Worm (Caenorhabditis elegans) whole organism, young adult: ENCODE data around the gene unc-5.

Source experiments
- C06A6.2 ChIP-seq: fragments of 200-800 bp; sonication (Bioruptor generic); conservative IDR thresholded peaks from 2 replicates; pipeline ENCODE4 v1.3.6; 2022; ENCODE audit warnings: missing genetic modification characterization, missing compliant biosample characterization
- D2030.7 ChIP-seq: fragments of 200-800 bp; sonication (Bioruptor generic); IDR thresholded peaks from 2 replicates; pipeline ENCODE4 v1.3.6; 2022; ENCODE audit warnings: missing genetic modification reagents, missing genetic modification characterization, missing compliant biosample characterization
- F22D6.2 ChIP-seq: sonication (generic microtip); optimal IDR thresholded peaks from 2 replicates; lab custom pipeline; 2016; ENCODE audit warnings: mild to moderate bottlenecking, missing genetic modification characterization, missing compliant biosample characterization
- F23B12.7 ChIP-seq: sonication (generic microtip); optimal IDR thresholded peaks from 2 replicates; lab custom pipeline; 2017; ENCODE audit warnings: missing genetic modification characterization, mild to moderate bottlenecking, missing compliant biosample characterization, antibody characterized with exemption, moderate library complexity; ENCODE audit not compliant: insufficient read depth
- T07F8.4 ChIP-seq: sonication (generic microtip); optimal IDR thresholded peaks from 2 replicates; lab custom pipeline; 2016; ENCODE audit warnings: mild to moderate bottlenecking, missing genetic modification characterization, moderate library complexity, missing compliant biosample characterization
- Y53G8AR.9 ChIP-seq: fragments of 200-800 bp; sonication (Bioruptor generic); conservative IDR thresholded peaks from 2 replicates; pipeline ENCODE4 v1.3.6; 2022; ENCODE audit warnings: missing genetic modification reagents, missing genetic modification characterization, missing compliant biosample characterization
- Y67H2A.10 ChIP-seq: fragments of 200-800 bp; sonication (Bioruptor generic); conservative IDR thresholded peaks from 2 replicates; pipeline ENCODE4 v1.3.6; 2022; ENCODE audit warnings: missing genetic modification reagents, missing genetic modification characterization, missing compliant biosample characterization
- Y95B8A.8 ChIP-seq: fragments of 200-800 bp; sonication (Bioruptor generic); IDR thresholded peaks from 2 replicates; pipeline ENCODE4 v1.3.6; 2022; ENCODE audit warnings: missing genetic modification reagents, missing genetic modification characterization, missing compliant biosample characterization
- ZK185.1 ChIP-seq: sonication (generic microtip); optimal IDR thresholded peaks from 2 replicates; lab custom pipeline; 2016; ENCODE audit warnings: mild to moderate bottlenecking, missing genetic modification characterization, missing compliant biosample characterization; ENCODE audit not compliant: poor library complexity, severe bottlenecking
- akir-1 ChIP-seq: fragments of 200-800 bp; sonication (Bioruptor generic); optimal IDR thresholded peaks from 2 replicates; lab custom pipeline; 2018; ENCODE audit warnings: mild to moderate bottlenecking, missing genetic modification characterization, moderate library complexity, missing compliant biosample characterization
- ama-1 ChIP-seq, 3 experiments: fragments of 150-350 bp in 1 of 3; sonication (generic microtip) in 2 of 3; optimal IDR thresholded peaks; 2 replicates each; lab custom pipeline; 2014 to 2018; ENCODE audit warnings: missing biosample characterization in 2 of 3, missing genetic modification characterization in 2 of 3, missing genetic modification reagents in 2 of 3
- aptf-2 ChIP-seq: fragments of 200-800 bp; sonication (Bioruptor generic); conservative IDR thresholded peaks from 2 replicates; pipeline ENCODE4 v1.3.6; 2022; ENCODE audit warnings: missing genetic modification reagents, missing genetic modification characterization, missing compliant biosample characterization
- aptf-3 ChIP-seq: fragments of 200-800 bp; sonication (Bioruptor generic); IDR thresholded peaks from 2 replicates; pipeline ENCODE4 v1.3.6; 2022; ENCODE audit warnings: missing genetic modification characterization, missing compliant biosample characterization
- atf-7 ChIP-seq: sonication (generic microtip); optimal IDR thresholded peaks from 2 replicates; lab custom pipeline; 2017; ENCODE audit warnings: mild to moderate bottlenecking, missing genetic modification characterization, missing compliant biosample characterization
- attf-5 ChIP-seq: fragments of 200-800 bp; sonication (Bioruptor generic); optimal IDR thresholded peaks from 2 replicates; lab custom pipeline; 2018; ENCODE audit warnings: mild to moderate bottlenecking, missing genetic modification characterization, missing compliant biosample characterization
- attf-6 ChIP-seq: fragments of 200-800 bp; sonication (Bioruptor generic); IDR thresholded peaks from 2 replicates; pipeline ENCODE4 v1.3.6; 2022; ENCODE audit warnings: missing genetic modification reagents, missing genetic modification characterization, missing compliant biosample characterization
- ccch-3 ChIP-seq: fragments of 200-800 bp; sonication (Bioruptor generic); optimal IDR thresholded peaks from 2 replicates; lab custom pipeline; 2018; ENCODE audit warnings: mild to moderate bottlenecking, missing genetic modification characterization, missing compliant biosample characterization
- ceh-40 ChIP-seq: fragments of 200-800 bp; sonication (Bioruptor generic); IDR thresholded peaks from 2 replicates; pipeline ENCODE4 v1.3.6; 2022; ENCODE audit warnings: missing genetic modification characterization, missing compliant biosample characterization
- ceh-58 ChIP-seq: fragments of 200-800 bp; sonication (Bioruptor generic); IDR thresholded peaks from 2 replicates; pipeline ENCODE4 v1.3.6; 2022; ENCODE audit warnings: missing genetic modification characterization, missing compliant biosample characterization
- efl-1 ChIP-seq: fragments of 150-350 bp; optimal IDR thresholded peaks from 2 replicates; lab custom pipeline; 2014; ENCODE audit warnings: missing biosample characterization, missing genetic modification reagents, missing genetic modification characterization
- egl-18 ChIP-seq: fragments of 200-800 bp; sonication (Bioruptor generic); IDR thresholded peaks from 2 replicates; pipeline ENCODE4 v1.3.6; 2022; ENCODE audit warnings: missing genetic modification reagents, missing genetic modification characterization, missing compliant biosample characterization
- ekl-4 ChIP-seq: fragments of 200-800 bp; sonication (Bioruptor generic); IDR thresholded peaks from 2 replicates; pipeline ENCODE4 v1.3.6; 2022; ENCODE audit warnings: missing genetic modification reagents, missing genetic modification characterization, missing compliant biosample characterization
- fkh-3 ChIP-seq: sonication (generic microtip); optimal IDR thresholded peaks from 2 replicates; lab custom pipeline; 2016; ENCODE audit warnings: mild to moderate bottlenecking, missing genetic modification characterization, missing compliant biosample characterization
- him-1 ChIP-seq: sonication (generic microtip); optimal IDR thresholded peaks from 2 replicates; lab custom pipeline; 2016; ENCODE audit warnings: missing genotype, missing genetic modification reagents, missing genetic modification characterization, missing compliant biosample characterization
- hlh-26 ChIP-seq: fragments of 200-800 bp; sonication (Bioruptor generic); conservative IDR thresholded peaks from 2 replicates; pipeline ENCODE4 v1.3.6; 2022; ENCODE audit warnings: missing genetic modification reagents, missing genetic modification characterization, missing compliant biosample characterization
- hrde-1 ChIP-seq: sonication (generic microtip); optimal IDR thresholded peaks from 2 replicates; lab custom pipeline; 2016; ENCODE audit warnings: missing genetic modification characterization, mild to moderate bottlenecking, missing compliant biosample characterization, moderate library complexity, missing genotype, missing genetic modification reagents, borderline replicate concordance
- lin-26 ChIP-seq: fragments of 200-800 bp; sonication (Bioruptor generic); IDR thresholded peaks from 2 replicates; pipeline ENCODE4 v1.3.6; 2022; ENCODE audit warnings: missing genetic modification reagents, missing genetic modification characterization, missing compliant biosample characterization
- lin-35 ChIP-seq, 3 experiments: fragments of 150-350 bp in 2 of 3; sonication (generic microtip) in 1 of 3; optimal IDR thresholded peaks; 2 replicates each; lab custom pipeline; 2014 to 2018; ENCODE audit warnings: missing biosample characterization in 3 of 3, missing genetic modification characterization in 3 of 3, missing genetic modification reagents in 3 of 3
- lin-54 ChIP-seq: fragments of 200-800 bp; sonication (Bioruptor generic); optimal IDR thresholded peaks from 2 replicates; lab custom pipeline; 2018; ENCODE audit warnings: mild to moderate bottlenecking, missing genetic modification characterization, missing compliant biosample characterization
- madf-10 ChIP-seq: sonication (generic microtip); optimal IDR thresholded peaks from 2 replicates; lab custom pipeline; 2016; ENCODE audit warnings: mild to moderate bottlenecking, missing genetic modification characterization, missing compliant biosample characterization
- madf-3 ChIP-seq: fragments of 200-800 bp; sonication (Bioruptor generic); IDR thresholded peaks from 2 replicates; pipeline ENCODE4 v1.3.6; 2022; ENCODE audit warnings: missing genetic modification reagents, missing genetic modification characterization, missing compliant biosample characterization
- madf-6 ChIP-seq: fragments of 200-800 bp; sonication (Bioruptor generic); IDR thresholded peaks from 2 replicates; pipeline ENCODE4 v1.3.6; 2022; ENCODE audit warnings: missing genetic modification reagents, missing genetic modification characterization, missing compliant biosample characterization
- madf-8 ChIP-seq: fragments of 200-800 bp; sonication (Bioruptor generic); conservative IDR thresholded peaks from 2 replicates; pipeline ENCODE4 v1.3.6; 2022; ENCODE audit warnings: missing genetic modification reagents, missing genetic modification characterization, missing compliant biosample characterization
- pbrm-1 ChIP-seq: fragments of 200-800 bp; sonication (Bioruptor generic); IDR thresholded peaks from 2 replicates; pipeline ENCODE4 v1.3.6; 2022; ENCODE audit warnings: missing genetic modification reagents, missing genetic modification characterization, missing compliant biosample characterization
- rcor-1 ChIP-seq: fragments of 200-800 bp; sonication (Bioruptor generic); IDR thresholded peaks from 2 replicates; pipeline ENCODE4 v1.3.6; 2022; ENCODE audit warnings: missing genetic modification reagents, missing genetic modification characterization, missing compliant biosample characterization
- snpc-1.1 ChIP-seq: sonication (generic microtip); optimal IDR thresholded peaks from 2 replicates; lab custom pipeline; 2017; ENCODE audit warnings: missing genetic modification characterization, mild to moderate bottlenecking, missing compliant biosample characterization, antibody characterized with exemption, moderate library complexity, missing genotype, missing genetic modification reagents; ENCODE audit not compliant: insufficient read depth
- tlf-1 ChIP-seq: fragments of 200-800 bp; sonication (Bioruptor generic); optimal IDR thresholded peaks from 2 replicates; lab custom pipeline; 2018; ENCODE audit warnings: mild to moderate bottlenecking, missing genetic modification characterization, missing compliant biosample characterization
- unc-130 ChIP-seq: sonication (generic microtip); optimal IDR thresholded peaks from 2 replicates; lab custom pipeline; 2016; ENCODE audit warnings: missing genetic modification reagents, missing genetic modification characterization, missing compliant biosample characterization
- unc-62 ChIP-seq: fragments of 150-350 bp; optimal IDR thresholded peaks from 2 replicates; lab custom pipeline; 2014; ENCODE audit warnings: missing biosample characterization, missing genetic modification reagents, missing genetic modification characterization
- xnd-1 ChIP-seq: sonication (generic microtip); optimal IDR thresholded peaks from 2 replicates; lab custom pipeline; 2016; ENCODE audit warnings: missing genotype, missing genetic modification reagents, missing genetic modification characterization, missing compliant biosample characterization

Gene unc-5

ce11 chrIV:5482723-5483122 is 45.4 kb downstream of the unc-5 start, which contains the start of gene T11F8.5:
TSS of gene T11F8.5 (plus strand) at chrIV:5483023.
- TF ChIP-seq lin-54 (no peak), D2030.7 (no peak), hlh-26 (GFP tag; lab: Robert Waterston, UW) (no peak), tlf-1 (GFP tag; lab: Kevin White, UChicago) (no peak), egl-18 (GFP tag; lab: Robert Waterston, UW) (no peak), lin-35 (GFP tag; optimal IDR thresholded peaks at IDR 0.05; lab: Kevin White, UChicago) (no peak)

- no peak for TF ChIP-seq xnd-1 (tag; lab: Kevin White, UChicago)
- TF ChIP-seq fkh-3 (tag; lab: Kevin White, UChicago) = no peak
- TF ChIP-seq aptf-3 (GFP tag; lab: Robert Waterston, UW) = no peak
Measured at ce11 chrIV:5482231-5482630, 45.9 kb downstream of the unc-5 start, which contains the start of gene T11F8.12. TSS of gene T11F8.12 (minus strand) at chrIV:5482331.

ce11 chrIV:5479289-5479688 is 48.8 kb downstream of the unc-5 start, which contains the start of gene T11F8.1:
TSS of gene T11F8.1 (plus strand) at chrIV:5479589.
- TF ChIP-seq attf-5 = no peak
- peak; percentile 21 for TF ChIP-seq efl-1 (GFP tag; lab: Kevin White, UChicago)
- no peak for TF ChIP-seq ceh-40 (GFP tag; lab: Robert Waterston, UW)
- TF ChIP-seq aptf-3 (GFP tag; lab: Robert Waterston, UW) = no peak
- TF ChIP-seq ceh-58 (GFP tag; lab: Robert Waterston, UW) = no peak

- TF ChIP-seq Y67H2A.10 (GFP tag; lab: Robert Waterston, UW) = no peak
- TF ChIP-seq Y95B8A.8 (GFP tag; lab: Robert Waterston, UW) = no peak
- no peak for TF ChIP-seq attf-6 (GFP tag; lab: Robert Waterston, UW)
- TF ChIP-seq lin-26 (GFP tag; lab: Robert Waterston, UW) = no peak
Measured at ce11 chrIV:5476468-5476867, 51.7 kb downstream of the unc-5 start, which contains the start of gene T11F8.4. TSS of gene T11F8.4 (minus strand) at chrIV:5476568.

ce11 chrIV:5473098-5473497 is 55.0 kb downstream of the unc-5 start:
- TF ChIP-seq ccch-3 (GFP tag; lab: Kevin White, UChicago) (no peak), madf-8 (0 out of 2 replicates have a peak, but pooled peaks have one; percentile 30), unc-130 (GFP tag; lab: Kevin White, UChicago) (peak; percentile 12), ama-1 (optimal IDR thresholded peaks at IDR 0.05; lab: Kevin White, UChicago) (no peak), ama-1 (GFP tag; optimal IDR thresholded peaks at IDR 0.05; lab: Kevin White, UChicago) (peak in 1 of 2 experiments; percentile 64), akir-1 (GFP tag; lab: Kevin White, UChicago) (no peak), attf-6 (GFP tag; lab: Robert Waterston, UW) (peak; percentile 85), T07F8.4 (tag; lab: Kevin White, UChicago) (no peak), D2030.7 (peak; percentile 55; the same call in 1 of the 2 replicates), madf-6 (GFP tag; lab: Robert Waterston, UW) (peak; percentile 62), madf-10 (tag; lab: Kevin White, UChicago) (no peak), hrde-1 (tag; lab: Kevin White, UChicago) (peak; percentile 79), aptf-2 (GFP tag; lab: Robert Waterston, UW) (no peak), Y53G8AR.9 (peak; percentile 74; the same call in 1 of the 2 replicates), pbrm-1 (no peak; the same call in 1 of the 2 replicates), snpc-1.1 (tag; lab: Kevin White, UChicago) (peak; percentile 28), rcor-1 (GFP tag; lab: Robert Waterston, UW) (peak; percentile 23; the same call in 1 of the 2 replicates), ceh-40 (GFP tag; lab: Robert Waterston, UW) (no peak), F23B12.7 (tag; lab: Kevin White, UChicago) (no peak), ZK185.1 (tag; lab: Kevin White, UChicago) (no peak), F22D6.2 (tag; lab: Kevin White, UChicago) (no peak), madf-3 (GFP tag; lab: Robert Waterston, UW) (no peak), him-1 (tag; lab: Kevin White, UChicago) (no peak), C06A6.2 (no peak), atf-7 (no peak), ekl-4 (GFP tag; lab: Robert Waterston, UW) (peak; percentile 48; the same call in 1 of the 2 replicates), unc-62 (no peak)
